Worm (Caenorhabditis elegans): ENCODE results near the gene col-143.

col-143 gene

DNA sequence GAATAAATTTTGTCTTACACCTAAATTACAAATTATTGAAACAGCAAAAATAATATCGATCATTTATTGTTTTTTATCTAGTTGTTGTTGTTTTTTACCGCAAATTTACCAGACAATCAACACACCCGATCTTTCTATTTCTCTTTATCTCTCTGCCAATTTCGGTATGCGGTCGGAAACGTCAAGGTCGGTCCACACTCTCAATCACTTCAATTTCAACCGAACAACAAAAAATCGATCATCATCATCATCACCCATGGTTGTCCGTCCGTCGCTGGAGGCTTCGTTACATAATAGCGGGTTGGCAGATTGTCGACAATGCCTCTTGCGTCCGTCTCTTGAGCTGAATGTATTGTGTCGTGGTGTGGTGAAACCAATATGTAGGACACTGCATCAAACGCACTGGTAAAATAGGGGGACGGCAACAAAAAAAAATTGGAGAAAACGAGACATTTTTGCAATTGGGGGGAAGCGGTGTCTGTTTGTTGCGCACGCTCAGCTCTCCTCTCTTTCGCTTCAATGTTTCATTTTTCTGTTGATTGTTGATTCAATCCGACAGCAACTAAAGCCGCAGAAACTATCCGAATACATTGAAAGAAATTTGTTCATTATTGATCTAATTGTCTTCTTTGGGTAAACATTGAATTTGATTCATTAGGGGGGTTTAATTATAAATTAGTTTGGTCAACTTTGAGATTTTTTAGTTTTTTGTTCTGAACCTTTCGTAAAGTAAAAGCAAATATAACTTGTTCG lies 41.5 kb downstream of the col-143 start:
- TF ChIP-seq crh-2 (tag; optimal IDR thresholded peaks at IDR 0.05), result no peak
- no peak for TF ChIP-seq ztf-11 (tag; optimal IDR thresholded peaks at IDR 0.05)
- peak; percentile 10 for TF ChIP-seq elt-1 (tag; optimal IDR thresholded peaks at IDR 0.05)
- TF ChIP-seq C34F6.9 (tag; optimal IDR thresholded peaks at IDR 0.05), result peak; percentile 23
- TF ChIP-seq ceh-16 (tag; optimal IDR thresholded peaks at IDR 0.05), result peak; percentile 49
- TF ChIP-seq F13H6.1 (tag; optimal IDR thresholded peaks at IDR 0.05), result peak; percentile 19
- no peak for TF ChIP-seq Y55F3AM.14 (GFP tag; optimal IDR thresholded peaks at IDR 0.05)
- peak; percentile 61 for TF ChIP-seq nhr-25 (tag; optimal IDR thresholded peaks at IDR 0.05)
- no peak for TF ChIP-seq R02D3.7 (tag; optimal IDR thresholded peaks at IDR 0.05)
- TF ChIP-seq nhr-129 (tag; optimal IDR thresholded peaks at IDR 0.05), result peak; percentile 41
- TF ChIP-seq aly-2 (tag; optimal IDR thresholded peaks at IDR 0.05), result no peak

DNA sequence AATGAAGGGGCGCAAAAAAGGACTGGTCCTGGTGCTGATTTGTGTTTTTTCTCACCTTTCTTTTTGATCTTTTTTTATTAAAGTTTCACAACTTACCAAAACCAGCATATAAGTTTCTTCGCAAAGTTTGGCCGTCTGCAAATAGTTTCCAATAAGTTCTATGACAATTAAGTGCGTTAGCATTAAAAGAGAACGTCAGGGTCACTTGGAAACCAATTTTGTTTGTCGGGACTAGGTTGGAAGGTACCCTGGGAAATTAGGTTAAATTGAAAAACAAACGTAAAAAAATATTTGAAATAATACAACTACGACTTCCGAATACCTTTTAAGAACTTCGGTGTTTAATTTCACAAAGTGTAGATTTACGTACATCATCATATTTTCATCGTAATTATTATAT lies 43.1 kb downstream of the col-143 start:
- no peak for TF ChIP-seq ztf-11 (tag; optimal IDR thresholded peaks at IDR 0.05)

DNA sequence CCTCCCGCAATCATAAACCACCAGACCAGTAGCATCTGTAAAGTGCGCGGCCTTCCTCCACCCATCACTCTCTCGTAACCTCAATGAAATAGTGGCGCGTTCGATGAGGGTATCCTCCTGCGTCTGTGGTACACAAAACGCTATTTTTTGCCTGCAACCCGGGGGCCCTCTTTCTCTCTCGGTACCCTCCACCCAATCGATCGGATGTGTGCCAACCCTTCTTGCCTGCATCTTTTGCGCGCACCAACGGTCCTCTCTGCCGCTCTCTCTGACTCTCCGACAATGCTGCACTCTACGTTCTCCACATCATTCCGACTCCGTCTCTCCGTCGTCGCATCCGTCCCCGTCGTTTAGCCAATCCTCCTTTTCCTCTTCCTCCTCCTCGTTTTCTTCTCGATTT lies 44.1 kb downstream of the col-143 start:
- TF ChIP-seq unc-39 (tag; optimal IDR thresholded peaks at IDR 0.05), result peak; percentile 56
- TF ChIP-seq lin-13 (GFP tag; optimal IDR thresholded peaks at IDR 0.05), result peak; percentile 55
- no peak for TF ChIP-seq mbf-1 (tag; optimal IDR thresholded peaks at IDR 0.05)
- peak; percentile 50 for TF ChIP-seq ceh-16 (tag; optimal IDR thresholded peaks at IDR 0.05)
- no peak for TF ChIP-seq peb-1 (tag; optimal IDR thresholded peaks at IDR 0.05)
- no peak for TF ChIP-seq unc-62 (GFP tag; optimal IDR thresholded peaks at IDR 0.05)
- TF ChIP-seq sma-9 (GFP tag; optimal IDR thresholded peaks at IDR 0.05), result peak; percentile 76
- TF ChIP-seq sma-9 (tag; optimal IDR thresholded peaks at IDR 0.05), result no peak
- peak; percentile 30 for TF ChIP-seq Y55F3AM.14 (GFP tag; optimal IDR thresholded peaks at IDR 0.05)
- TF ChIP-seq nhr-237 (tag; optimal IDR thresholded peaks at IDR 0.05), result no peak
- peak; percentile 64 for TF ChIP-seq egl-27 (tag; optimal IDR thresholded peaks at IDR 0.05)
- TF ChIP-seq nhr-6 (tag; optimal IDR thresholded peaks at IDR 0.05), result peak; percentile 12
- TF ChIP-seq nhr-25 (tag; optimal IDR thresholded peaks at IDR 0.05), result peak; percentile 56
- TF ChIP-seq lin-11 (tag; optimal IDR thresholded peaks at IDR 0.05), result peak; percentile 59
- TF ChIP-seq aly-2 (tag; optimal IDR thresholded peaks at IDR 0.05), result no peak
- peak; percentile 61 for TF ChIP-seq sem-4 (tag; optimal IDR thresholded peaks at IDR 0.05)
- no peak for TF ChIP-seq elt-3 (tag; optimal IDR thresholded peaks at IDR 0.05)
- TF ChIP-seq nhr-129 (tag; optimal IDR thresholded peaks at IDR 0.05), result peak; percentile 89
- TF ChIP-seq zag-1 (tag; optimal IDR thresholded peaks at IDR 0.05), result peak; percentile 75
- no peak for TF ChIP-seq nhr-77 (tag; optimal IDR thresholded peaks at IDR 0.05)
- TF ChIP-seq lsy-2 (tag; optimal IDR thresholded peaks at IDR 0.05), result peak; percentile 61 to 67
- peak; percentile 51 to 61 for TF ChIP-seq mdl-1 (tag; optimal IDR thresholded peaks at IDR 0.05)
- TF ChIP-seq nhr-23 (tag; optimal IDR thresholded peaks at IDR 0.05), result no peak
- no peak for TF ChIP-seq nhr-11 (tag; optimal IDR thresholded peaks at IDR 0.05)
- peak; percentile 85 for TF ChIP-seq unc-55 (GFP tag; optimal IDR thresholded peaks at IDR 0.05)
- TF ChIP-seq nhr-21 (tag; optimal IDR thresholded peaks at IDR 0.05), result peak; percentile 26
- TF ChIP-seq fos-1 (tag; optimal IDR thresholded peaks at IDR 0.05), result peak; percentile 67
- TF ChIP-seq alr-1 (tag; optimal IDR thresholded peaks at IDR 0.05), result no peak
- TF ChIP-seq ceh-82 (tag; optimal IDR thresholded peaks at IDR 0.05), result peak; percentile 67
- peak; percentile 21 for TF ChIP-seq crh-2 (tag; optimal IDR thresholded peaks at IDR 0.05)
- peak; percentile 48 for TF ChIP-seq lin-39 (tag; optimal IDR thresholded peaks at IDR 0.05)
- peak; percentile 95 for TF ChIP-seq F13H6.1 (tag; optimal IDR thresholded peaks at IDR 0.05)
- no peak for TF ChIP-seq ama-1 (optimal IDR thresholded peaks at IDR 0.05)
- no peak for TF ChIP-seq ztf-1 (GFP tag; conservative IDR thresholded peaks at IDR 0.05)
- TF ChIP-seq mab-5 (tag; optimal IDR thresholded peaks at IDR 0.05), result peak; percentile 62
- TF ChIP-seq ztf-11 (tag; optimal IDR thresholded peaks at IDR 0.05), result peak; percentile 7
- peak; percentile 11 for TF ChIP-seq gmeb-1 (tag; optimal IDR thresholded peaks at IDR 0.05)
- TF ChIP-seq sma-3 (GFP tag; optimal IDR thresholded peaks at IDR 0.05), result peak; percentile 34
- TF ChIP-seq blmp-1 (tag; optimal IDR thresholded peaks at IDR 0.05; ENCODE audit: insufficient read depth), result peak; percentile 38
- TF ChIP-seq elt-1 (tag; optimal IDR thresholded peaks at IDR 0.05), result no peak
- TF ChIP-seq ztf-4 (tag; optimal IDR thresholded peaks at IDR 0.05), result peak; percentile 36
- TF ChIP-seq ZK546.5 (tag; optimal IDR thresholded peaks at IDR 0.05), result no peak
- no peak for TF ChIP-seq dmd-4 (tag; optimal IDR thresholded peaks at IDR 0.05)
- peak; percentile 82 for TF ChIP-seq C34F6.9 (tag; optimal IDR thresholded peaks at IDR 0.05)
- no peak for TF ChIP-seq nhr-12 (tag; optimal IDR thresholded peaks at IDR 0.05)
- no peak for TF ChIP-seq R02D3.7 (tag; optimal IDR thresholded peaks at IDR 0.05)
- TF ChIP-seq skn-1 (tag; optimal IDR thresholded peaks at IDR 0.05), result no peak
- TF ChIP-seq nhr-10 (tag; optimal IDR thresholded peaks at IDR 0.05), result peak; percentile 0
